Worm (Caenorhabditis elegans) whole organism, young adult: Measurements from ENCODE around the gene kin-18.
A peak's percentile ranks its signal among the peaks of the same experiment; 100 is the strongest.
"Not testable (repeated sequence)": the region's sequence is repeated elsewhere in the genome, so short reads cannot be mapped to it uniquely, and the experiment has no call there.

Experiments used
- B0336.3 ChIP-seq: fragments of 200-800 bp; sonication (Bioruptor generic); IDR thresholded peaks from 2 replicates; pipeline ENCODE4 v1.3.6; 2022; ENCODE audit warnings: missing genetic modification characterization, missing compliant biosample characterization
- F52B5.7 ChIP-seq: sonication (generic microtip); optimal IDR thresholded peaks from 2 replicates; lab custom pipeline; 2016; ENCODE audit warnings: mild to moderate bottlenecking, missing genetic modification characterization, missing compliant biosample characterization
- F57C9.4 ChIP-seq: sonication (generic microtip); optimal IDR thresholded peaks from 2 replicates; lab custom pipeline; 2017; ENCODE audit warnings: mild to moderate bottlenecking, missing genetic modification characterization, missing compliant biosample characterization
- K12H6.12 ChIP-seq: fragments of 200-800 bp; sonication (Bioruptor generic); optimal IDR thresholded peaks from 2 replicates; lab custom pipeline; 2018; ENCODE audit warnings: mild to moderate bottlenecking, missing genetic modification characterization, missing compliant biosample characterization
- T26A5.8 ChIP-seq: sonication (generic microtip); optimal IDR thresholded peaks from 2 replicates; lab custom pipeline; 2016; ENCODE audit warnings: missing genetic modification characterization, missing compliant biosample characterization
- Y95B8A.8 ChIP-seq: fragments of 200-800 bp; sonication (Bioruptor generic); IDR thresholded peaks from 2 replicates; pipeline ENCODE4 v1.3.6; 2022; ENCODE audit warnings: missing genetic modification reagents, missing genetic modification characterization, missing compliant biosample characterization
- atf-7 ChIP-seq: sonication (generic microtip); optimal IDR thresholded peaks from 2 replicates; lab custom pipeline; 2017; ENCODE audit warnings: mild to moderate bottlenecking, missing genetic modification characterization, missing compliant biosample characterization
- athp-1 ChIP-seq: sonication (generic microtip); optimal IDR thresholded peaks from 2 replicates; lab custom pipeline; 2017; ENCODE audit warnings: mild to moderate bottlenecking, missing genetic modification characterization, missing compliant biosample characterization
- attf-5 ChIP-seq: fragments of 200-800 bp; sonication (Bioruptor generic); optimal IDR thresholded peaks from 2 replicates; lab custom pipeline; 2018; ENCODE audit warnings: mild to moderate bottlenecking, missing genetic modification characterization, missing compliant biosample characterization
- attf-6 ChIP-seq: fragments of 200-800 bp; sonication (Bioruptor generic); IDR thresholded peaks from 2 replicates; pipeline ENCODE4 v1.3.6; 2022; ENCODE audit warnings: missing genetic modification reagents, missing genetic modification characterization, missing compliant biosample characterization
- ccch-3 ChIP-seq: fragments of 200-800 bp; sonication (Bioruptor generic); optimal IDR thresholded peaks from 2 replicates; lab custom pipeline; 2018; ENCODE audit warnings: mild to moderate bottlenecking, missing genetic modification characterization, missing compliant biosample characterization
- cebp-1 ChIP-seq, 2 experiments: fragments of 200-800 bp in 1 of 2; sonication (Bioruptor generic) in 1 of 2; sonication (generic microtip) in 1 of 2; IDR thresholded peaks in 1 of 2; optimal IDR thresholded peaks in 1 of 2; 2 replicates each; pipeline versions ENCODE4 v1.3.6 to Lab custom; 2017 to 2022; ENCODE audit warnings: missing compliant biosample characterization in 2 of 2, missing genetic modification characterization in 2 of 2, mild to moderate bottlenecking in 1 of 2, missing genetic modification reagents in 1 of 2, moderate library complexity in 1 of 2
- ceh-27 ChIP-seq: fragments of 200-800 bp; sonication (Bioruptor generic); optimal IDR thresholded peaks from 2 replicates; lab custom pipeline; 2018; ENCODE audit warnings: mild to moderate bottlenecking, missing genetic modification characterization, moderate library complexity, missing compliant biosample characterization
- chd-7 ChIP-seq: sonication (generic microtip); optimal IDR thresholded peaks from 2 replicates; lab custom pipeline; 2016; ENCODE audit warnings: mild to moderate bottlenecking, missing genetic modification characterization, moderate library complexity, missing compliant biosample characterization
- dox-1 ChIP-seq: fragments of 200-800 bp; sonication (Bioruptor generic); IDR thresholded peaks from 2 replicates; pipeline ENCODE4 v1.3.6; 2022; ENCODE audit warnings: missing genetic modification reagents, missing genetic modification characterization, missing compliant biosample characterization
- egrh-3 ChIP-seq: fragments of 200-800 bp; sonication (Bioruptor generic); IDR thresholded peaks from 2 replicates; pipeline ENCODE4 v1.3.6; 2022; ENCODE audit warnings: missing genetic modification reagents, missing genetic modification characterization, missing compliant biosample characterization
- gei-17 ChIP-seq: fragments of 200-800 bp; sonication (Bioruptor generic); optimal IDR thresholded peaks from 2 replicates; lab custom pipeline; 2018; ENCODE audit warnings: mild to moderate bottlenecking, missing genetic modification characterization, missing compliant biosample characterization
- hmg-1.2 ChIP-seq: fragments of 200-800 bp; sonication (Bioruptor generic); IDR thresholded peaks from 2 replicates; pipeline ENCODE4 v1.3.6; 2022; ENCODE audit warnings: missing genetic modification reagents, missing genetic modification characterization, missing compliant biosample characterization
- let-607 ChIP-seq, 2 experiments: fragments of 200-800 bp in 1 of 2; sonication (Bioruptor generic) in 1 of 2; sonication (generic microtip) in 1 of 2; optimal IDR thresholded peaks; 2 replicates each; lab custom pipeline; 2016 to 2018; ENCODE audit warnings: mild to moderate bottlenecking in 2 of 2, missing compliant biosample characterization in 2 of 2, missing genetic modification characterization in 2 of 2, moderate library complexity in 2 of 2, missing genotype in 1 of 2
- lin-35 ChIP-seq, 3 experiments: fragments of 150-350 bp in 2 of 3; sonication (generic microtip) in 1 of 3; optimal IDR thresholded peaks; 2 replicates each; lab custom pipeline; 2014 to 2018; ENCODE audit warnings: missing biosample characterization in 3 of 3, missing genetic modification characterization in 3 of 3, missing genetic modification reagents in 3 of 3
- lin-40 ChIP-seq: sonication (generic microtip); optimal IDR thresholded peaks from 2 replicates; lab custom pipeline; 2016; ENCODE audit warnings: missing genetic modification characterization, mild to moderate bottlenecking, missing compliant biosample characterization, missing genotype, missing genetic modification reagents
- lin-54 ChIP-seq: fragments of 200-800 bp; sonication (Bioruptor generic); optimal IDR thresholded peaks from 2 replicates; lab custom pipeline; 2018; ENCODE audit warnings: mild to moderate bottlenecking, missing genetic modification characterization, missing compliant biosample characterization
- lir-1 ChIP-seq: fragments of 200-800 bp; sonication (Bioruptor generic); conservative IDR thresholded peaks from 2 replicates; pipeline ENCODE4 v1.3.6; 2022; ENCODE audit warnings: missing genetic modification reagents, missing genetic modification characterization, missing compliant biosample characterization
- lsl-1 ChIP-seq: fragments of 200-800 bp; sonication (Bioruptor generic); optimal IDR thresholded peaks from 2 replicates; lab custom pipeline; 2018; ENCODE audit warnings: mild to moderate bottlenecking, missing genetic modification characterization, moderate library complexity, missing compliant biosample characterization
- mcd-1 ChIP-seq: fragments of 200-800 bp; sonication (Bioruptor generic); IDR thresholded peaks from 2 replicates; pipeline ENCODE4 v1.3.6; 2022; ENCODE audit warnings: missing genetic modification reagents, missing genetic modification characterization, missing compliant biosample characterization
- nfya-1 ChIP-seq: sonication (generic microtip); optimal IDR thresholded peaks from 2 replicates; lab custom pipeline; 2017; ENCODE audit warnings: antibody characterized with exemption, missing compliant biosample characterization, missing genetic modification characterization, borderline replicate concordance; ENCODE audit not compliant: insufficient read depth
- nfyb-1 ChIP-seq: fragments of 200-800 bp; sonication (Bioruptor generic); IDR thresholded peaks from 2 replicates; pipeline ENCODE4 v1.3.6; 2022; ENCODE audit warnings: missing genetic modification reagents, missing genetic modification characterization, missing compliant biosample characterization
- nhr-80 ChIP-seq: sonication (generic microtip); optimal IDR thresholded peaks from 2 replicates; lab custom pipeline; 2016; ENCODE audit warnings: missing genetic modification characterization, missing compliant biosample characterization
- pbrm-1 ChIP-seq: fragments of 200-800 bp; sonication (Bioruptor generic); IDR thresholded peaks from 2 replicates; pipeline ENCODE4 v1.3.6; 2022; ENCODE audit warnings: missing genetic modification reagents, missing genetic modification characterization, missing compliant biosample characterization
- repo-1 ChIP-seq: sonication (generic microtip); optimal IDR thresholded peaks from 2 replicates; lab custom pipeline; 2017; ENCODE audit warnings: mild to moderate bottlenecking, missing genetic modification characterization, missing compliant biosample characterization
- snpc-1.3 ChIP-seq: sonication (generic microtip); optimal IDR thresholded peaks from 2 replicates; lab custom pipeline; 2017; ENCODE audit warnings: missing genetic modification characterization, mild to moderate bottlenecking, missing compliant biosample characterization, antibody characterized with exemption, moderate library complexity, missing genotype, missing genetic modification reagents; ENCODE audit not compliant: insufficient read depth
- snpc-4 ChIP-seq, 5 experiments: fragments of 150-350 bp in 1 of 5; sonication (generic microtip) in 4 of 5; optimal IDR thresholded peaks; 2 replicates each; lab custom pipeline; 2014 to 2018; ENCODE audit warnings: missing genetic modification characterization in 5 of 5, missing biosample characterization in 3 of 5, antibody characterized with exemption in 2 of 5, mild to moderate bottlenecking in 2 of 5, missing compliant biosample characterization in 2 of 5, missing genotype in 2 of 5, moderate library complexity in 2 of 5, missing genetic modification reagents in 1 of 5
- somi-1 ChIP-seq: fragments of 200-800 bp; sonication (Bioruptor generic); optimal IDR thresholded peaks from 2 replicates; lab custom pipeline; 2018; ENCODE audit warnings: mild to moderate bottlenecking, missing genetic modification characterization, missing compliant biosample characterization
- tbp1 ChIP-seq: fragments of 200-800 bp; sonication (Bioruptor generic); optimal IDR thresholded peaks from 2 replicates; lab custom pipeline; 2018; ENCODE audit warnings: mild to moderate bottlenecking, missing genetic modification characterization, missing compliant biosample characterization
- tlf-1 ChIP-seq: fragments of 200-800 bp; sonication (Bioruptor generic); optimal IDR thresholded peaks from 2 replicates; lab custom pipeline; 2018; ENCODE audit warnings: mild to moderate bottlenecking, missing genetic modification characterization, missing compliant biosample characterization
- unc-62 ChIP-seq: fragments of 150-350 bp; optimal IDR thresholded peaks from 2 replicates; lab custom pipeline; 2014; ENCODE audit warnings: missing biosample characterization, missing genetic modification reagents, missing genetic modification characterization
- xnd-1 ChIP-seq: sonication (generic microtip); optimal IDR thresholded peaks from 2 replicates; lab custom pipeline; 2016; ENCODE audit warnings: missing genotype, missing genetic modification reagents, missing genetic modification characterization, missing compliant biosample characterization
- zfh-2 ChIP-seq: fragments of 200-800 bp; sonication (Bioruptor generic); conservative IDR thresholded peaks from 2 replicates; pipeline ENCODE4 v1.3.6; 2022; ENCODE audit warnings: missing genetic modification reagents, missing genetic modification characterization, missing compliant biosample characterization
- ztf-18 ChIP-seq: sonication (generic microtip); optimal IDR thresholded peaks from 2 replicates; lab custom pipeline; 2016; ENCODE audit warnings: missing genotype, mild to moderate bottlenecking, missing genetic modification characterization, missing compliant biosample characterization
- ztf-22 ChIP-seq: fragments of 200-800 bp; sonication (Bioruptor generic); optimal IDR thresholded peaks from 2 replicates; lab custom pipeline; 2018; ENCODE audit warnings: mild to moderate bottlenecking, missing genetic modification characterization, moderate library complexity, missing compliant biosample characterization
- ztf-26 ChIP-seq: sonication (generic microtip); optimal IDR thresholded peaks from 2 replicates; lab custom pipeline; 2017; ENCODE audit warnings: missing genetic modification characterization, missing compliant biosample characterization
- ztf-3 ChIP-seq: fragments of 200-800 bp; sonication (Bioruptor generic); optimal IDR thresholded peaks from 2 replicates; lab custom pipeline; 2018; ENCODE audit warnings: mild to moderate bottlenecking, missing genetic modification characterization, missing compliant biosample characterization

Gene kin-18

ce11 chrIII:6123647-6124046 lies 5.2 kb downstream of the kin-18 start (continued):
- TF ChIP-seq cebp-1 (GFP tag; IDR thresholded peaks at IDR 0.05; lab: Robert Waterston, UW) (no peak), cebp-1 (tag; optimal IDR thresholded peaks at IDR 0.05; lab: Kevin White, UChicago) (peak; percentile 24), attf-6 (0 out of 2 replicates have a peak, but pooled peaks have one; percentile 18), lin-40 (no peak), gei-17 (GFP tag; lab: Kevin White, UChicago) (no peak)

ce11 chrIII:6132068-6132467 lies 13.6 kb downstream of the kin-18 start:
- TF ChIP-seq T26A5.8 (tag; lab: Kevin White, UChicago), result no peak
- TF ChIP-seq F57C9.4 (tag; lab: Kevin White, UChicago), result no peak
- TF ChIP-seq nhr-80, result peak; percentile 15
- TF ChIP-seq lir-1, result no peak
- TF ChIP-seq nfya-1 (tag; lab: Kevin White, UChicago), result no peak
- no peak for TF ChIP-seq ccch-3 (GFP tag; lab: Kevin White, UChicago)
- TF ChIP-seq unc-62 (GFP tag; lab: Kevin White, UChicago), result no peak
- peak; percentile 49; the same call in 1 of the 2 replicates for TF ChIP-seq B0336.3 (GFP tag; lab: Robert Waterston, UW)
- TF ChIP-seq let-607 (tag; optimal IDR thresholded peaks at IDR 0.05; lab: Kevin White, UChicago), result no peak
- no peak for TF ChIP-seq nfyb-1 (GFP tag; lab: Robert Waterston, UW)
- no peak for TF ChIP-seq snpc-1.3 (tag; lab: Kevin White, UChicago)
- TF ChIP-seq xnd-1 (tag; lab: Kevin White, UChicago), result no peak
- TF ChIP-seq attf-6, result no peak
- no peak for TF ChIP-seq tbp1 (GFP tag; lab: Kevin White, UChicago)
- TF ChIP-seq, all 124 proteins: peak for 2

ce11 chrIII:6133389-6133789 lies 15.0 kb downstream of the kin-18 start:
- TF ChIP-seq dox-1 (GFP tag; lab: Robert Waterston, UW) (peak; percentile 60), lin-54 (GFP tag; lab: Kevin White, UChicago) (peak; percentile 67), ztf-18 (tag; lab: Kevin White, UChicago) (peak; percentile 21), pbrm-1 (peak; percentile 21; the same call in 1 of the 2 replicates), egrh-3 (peak; percentile 78), attf-5 (GFP tag; lab: Kevin White, UChicago) (peak; percentile 68), tbp1 (GFP tag; lab: Kevin White, UChicago) (peak; percentile 50), somi-1 (GFP tag; lab: Kevin White, UChicago) (peak; percentile 74), lir-1 (peak; percentile 83), F52B5.7 (tag; lab: Kevin White, UChicago) (peak; percentile 77), lin-35 (GFP tag; optimal IDR thresholded peaks at IDR 0.05; lab: Kevin White, UChicago) (peak in 1 of 3 experiments; percentile 6), snpc-4 (tag; optimal IDR thresholded peaks at IDR 0.05; lab: Kevin White, UChicago) (peak in 2 of 4 experiments; percentile 39 to 52), athp-1 (tag; lab: Kevin White, UChicago) (peak; percentile 45), mcd-1 (GFP tag; lab: Robert Waterston, UW) (peak; percentile 46), tlf-1 (GFP tag; lab: Kevin White, UChicago) (peak; percentile 59), gei-17 (GFP tag; lab: Kevin White, UChicago) (peak; percentile 30), cebp-1 (tag; optimal IDR thresholded peaks at IDR 0.05; lab: Kevin White, UChicago) (peak; percentile 86), nfyb-1 (GFP tag; lab: Robert Waterston, UW) (peak; percentile 66; the same call in 1 of the 2 replicates), ztf-26 (tag; lab: Kevin White, UChicago) (peak; percentile 67), ceh-27 (GFP tag; lab: Kevin White, UChicago) (peak; percentile 97), B0336.3 (GFP tag; lab: Robert Waterston, UW) (peak; percentile 77), zfh-2 (GFP tag; lab: Robert Waterston, UW) (peak; percentile 74), Y95B8A.8 (GFP tag; lab: Robert Waterston, UW) (0 out of 2 replicates have a peak, but pooled peaks have one; percentile 35), K12H6.12 (tag; lab: Kevin White, UChicago) (peak; percentile 95), hmg-1.2 (GFP tag; lab: Robert Waterston, UW) (peak; percentile 69), atf-7 (tag; lab: Kevin White, UChicago) (peak; percentile 71), lsl-1 (peak; percentile 44), ztf-22 (GFP tag; lab: Kevin White, UChicago) (peak; percentile 71), chd-7 (tag; lab: Kevin White, UChicago) (peak; percentile 90), lin-40 (peak; percentile 54), ztf-3 (peak; percentile 100), repo-1 (peak; percentile 80)
- TF ChIP-seq snpc-4 (GFP tag; optimal IDR thresholded peaks at IDR 0.05; lab: Kevin White, UChicago); cebp-1 (GFP tag; IDR thresholded peaks at IDR 0.05; lab: Robert Waterston, UW): not testable (repeated sequence)
- TF ChIP-seq, all 124 proteins: peak for 32; not testable (repeated sequence) for 92
